Worm (Caenorhabditis elegans) whole organism, L2 larva: ENCODE data around the gene T07E3.2.

Source experiments
- C34F6.9 ChIP-seq: fragments of 150-350 bp; optimal IDR thresholded peaks from 2 replicates; lab custom pipeline; 2014; ENCODE audit warnings: missing biosample characterization, missing genetic modification characterization
- F13H6.1 ChIP-seq: sonication (generic microtip); optimal IDR thresholded peaks from 2 replicates; lab custom pipeline; 2016; ENCODE audit warnings: missing genetic modification characterization, missing compliant biosample characterization
- R02D3.7 ChIP-seq: fragments of 150-350 bp; optimal IDR thresholded peaks from 2 replicates; lab custom pipeline; 2014; ENCODE audit warnings: missing biosample characterization, missing genetic modification characterization
- Y55F3AM.14 ChIP-seq: fragments of 200-800 bp; sonication (Bioruptor generic); optimal IDR thresholded peaks from 2 replicates; lab custom pipeline; 2018; ENCODE audit warnings: mild to moderate bottlenecking, missing genetic modification characterization, missing compliant biosample characterization
- ZK546.5 ChIP-seq: sonication (generic microtip); optimal IDR thresholded peaks from 2 replicates; lab custom pipeline; 2017; ENCODE audit warnings: missing biosample characterization, missing genetic modification characterization
- aly-2 ChIP-seq: fragments of 150-350 bp; optimal IDR thresholded peaks from 2 replicates; lab custom pipeline; 2014; ENCODE audit warnings: missing biosample characterization, missing genetic modification characterization
- ama-1 ChIP-seq: fragments of 150-350 bp; optimal IDR thresholded peaks from 2 replicates; lab custom pipeline; 2018; ENCODE audit warnings: inconsistent platforms
- blmp-1 ChIP-seq: sonication (generic microtip); optimal IDR thresholded peaks from 2 replicates; lab custom pipeline; 2017; ENCODE audit warnings: missing genetic modification characterization, mild to moderate bottlenecking, missing compliant biosample characterization, antibody characterized with exemption, moderate library complexity; ENCODE audit not compliant: insufficient read depth
- ceh-16 ChIP-seq: fragments of 150-350 bp; optimal IDR thresholded peaks from 2 replicates; lab custom pipeline; 2014; ENCODE audit warnings: missing biosample characterization, missing genetic modification characterization
- ceh-82 ChIP-seq: fragments of 150-350 bp; optimal IDR thresholded peaks from 2 replicates; lab custom pipeline; 2014; ENCODE audit warnings: missing biosample characterization, missing genetic modification characterization
- crh-2 ChIP-seq: sonication (generic microtip); optimal IDR thresholded peaks from 2 replicates; lab custom pipeline; 2017; ENCODE audit warnings: missing biosample characterization, missing genetic modification characterization
- dmd-4 ChIP-seq: sonication (generic microtip); optimal IDR thresholded peaks from 2 replicates; lab custom pipeline; 2017; ENCODE audit warnings: missing biosample characterization, missing genetic modification characterization
- egl-27 ChIP-seq: sonication (generic microtip); optimal IDR thresholded peaks from 3 replicates; lab custom pipeline; 2017; ENCODE audit warnings: missing biosample characterization, missing genetic modification reagents, missing genetic modification characterization
- elt-1 ChIP-seq: fragments of 150-350 bp; optimal IDR thresholded peaks from 2 replicates; lab custom pipeline; 2014; ENCODE audit warnings: missing biosample characterization, missing genetic modification characterization
- fos-1 ChIP-seq: fragments of 150-350 bp; optimal IDR thresholded peaks from 2 replicates; lab custom pipeline; 2014; ENCODE audit warnings: missing biosample characterization, missing genetic modification characterization
- gmeb-1 ChIP-seq: fragments of 150-350 bp; optimal IDR thresholded peaks from 2 replicates; lab custom pipeline; 2014; ENCODE audit warnings: missing biosample characterization, missing genetic modification characterization
- lin-11 ChIP-seq: fragments of 150-350 bp; sonication (generic microtip); optimal IDR thresholded peaks from 2 replicates; lab custom pipeline; 2014; ENCODE audit warnings: missing biosample characterization, missing genetic modification characterization, inconsistent platforms, mixed read lengths
- lin-13 ChIP-seq: fragments of 150-350 bp; optimal IDR thresholded peaks from 2 replicates; lab custom pipeline; 2014; ENCODE audit warnings: missing biosample characterization, missing genetic modification reagents, missing genetic modification characterization
- lin-39 ChIP-seq: fragments of 150-350 bp; optimal IDR thresholded peaks from 2 replicates; lab custom pipeline; 2014; ENCODE audit warnings: missing biosample characterization, missing genetic modification reagents, missing genetic modification characterization
- lsy-2 ChIP-seq, 2 experiments: fragments of 150-350 bp in 1 of 2; sonication (generic microtip) in 1 of 2; optimal IDR thresholded peaks; 2 replicates each; lab custom pipeline; 2014 to 2017; ENCODE audit warnings: missing biosample characterization in 2 of 2, missing genetic modification characterization in 2 of 2
- mab-5 ChIP-seq: fragments of 150-350 bp; optimal IDR thresholded peaks from 2 replicates; lab custom pipeline; 2014; ENCODE audit warnings: missing biosample characterization, missing genetic modification characterization
- mbf-1 ChIP-seq: sonication (generic microtip); optimal IDR thresholded peaks from 2 replicates; lab custom pipeline; 2017; ENCODE audit warnings: missing biosample characterization, missing genetic modification characterization
- mdl-1 ChIP-seq, 2 experiments: fragments of 150-350 bp in 1 of 2; sonication (generic microtip) in 1 of 2; optimal IDR thresholded peaks; 2 replicates each; lab custom pipeline; 2017; ENCODE audit warnings: missing biosample characterization in 2 of 2, missing genetic modification characterization in 2 of 2
- nhr-12 ChIP-seq: fragments of 150-350 bp; optimal IDR thresholded peaks from 2 replicates; lab custom pipeline; 2014; ENCODE audit warnings: missing biosample characterization, missing genetic modification characterization
- nhr-129 ChIP-seq: fragments of 150-350 bp; optimal IDR thresholded peaks from 2 replicates; lab custom pipeline; 2014; ENCODE audit warnings: missing biosample characterization, missing genetic modification characterization
- nhr-23 ChIP-seq: fragments of 150-350 bp; optimal IDR thresholded peaks from 2 replicates; lab custom pipeline; 2014; ENCODE audit warnings: missing biosample characterization, missing genetic modification reagents, missing genetic modification characterization
- nhr-237 ChIP-seq: fragments of 150-350 bp; optimal IDR thresholded peaks from 2 replicates; lab custom pipeline; 2014; ENCODE audit warnings: missing biosample characterization, missing genetic modification characterization
- nhr-25 ChIP-seq: fragments of 150-350 bp; sonication (generic microtip); optimal IDR thresholded peaks from 3 replicates; lab custom pipeline; 2014; ENCODE audit warnings: missing biosample characterization, missing genetic modification characterization
- nhr-6 ChIP-seq: fragments of 150-350 bp; optimal IDR thresholded peaks from 2 replicates; lab custom pipeline; 2014; ENCODE audit warnings: missing biosample characterization, missing genetic modification characterization
- nhr-77 ChIP-seq: fragments of 150-350 bp; optimal IDR thresholded peaks from 2 replicates; lab custom pipeline; 2014; ENCODE audit warnings: missing biosample characterization, missing genetic modification characterization
- peb-1 ChIP-seq: fragments of 150-350 bp; optimal IDR thresholded peaks from 2 replicates; lab custom pipeline; 2014; ENCODE audit warnings: missing biosample characterization, missing genetic modification characterization
- sem-4 ChIP-seq: fragments of 150-350 bp; optimal IDR thresholded peaks from 2 replicates; lab custom pipeline; 2014; ENCODE audit warnings: missing biosample characterization, missing genetic modification reagents, missing genetic modification characterization
- skn-1 ChIP-seq: sonication (generic microtip); optimal IDR thresholded peaks from 2 replicates; lab custom pipeline; 2017; ENCODE audit warnings: missing biosample characterization, missing genetic modification characterization
- sma-3 ChIP-seq: sonication (generic microtip); optimal IDR thresholded peaks from 2 replicates; lab custom pipeline; 2016; ENCODE audit warnings: missing genetic modification reagents, missing genetic modification characterization, missing compliant biosample characterization
- sma-9 ChIP-seq, 2 experiments: fragments of 150-350 bp in 1 of 2; sonication (generic microtip) in 1 of 2; optimal IDR thresholded peaks; 2 replicates each; lab custom pipeline; 2014 to 2016; ENCODE audit warnings: missing genetic modification characterization in 2 of 2, mild to moderate bottlenecking in 1 of 2, missing biosample characterization in 1 of 2, missing compliant biosample characterization in 1 of 2, missing genetic modification reagents in 1 of 2, moderate library complexity in 1 of 2
- unc-39 ChIP-seq: fragments of 150-350 bp; optimal IDR thresholded peaks from 2 replicates; lab custom pipeline; 2014; ENCODE audit warnings: missing biosample characterization, missing genetic modification characterization
- unc-55 ChIP-seq: fragments of 150-350 bp; sonication (generic microtip); optimal IDR thresholded peaks from 3 replicates; lab custom pipeline; 2014; ENCODE audit warnings: missing biosample characterization, missing genetic modification reagents, missing genetic modification characterization
- unc-62 ChIP-seq: fragments of 150-350 bp; optimal IDR thresholded peaks from 2 replicates; lab custom pipeline; 2014; ENCODE audit warnings: missing biosample characterization, missing genetic modification reagents, missing genetic modification characterization
- zag-1 ChIP-seq: fragments of 150-350 bp; optimal IDR thresholded peaks from 2 replicates; lab custom pipeline; 2014; ENCODE audit warnings: missing biosample characterization, missing genetic modification characterization
- ztf-11 ChIP-seq: sonication (generic microtip); optimal IDR thresholded peaks from 2 replicates; lab custom pipeline; 2017; ENCODE audit warnings: missing biosample characterization, missing genetic modification characterization

The T07E3.2 gene

ce11 chrIII:6869268-6869667, 37.2 kb upstream of the T07E3.2 start, which contains the start of the genes cra-1 and kbp-1 (continued):
- TF ChIP-seq dmd-4 (tag; lab: Kevin White, UChicago) (no peak), ceh-16 (no peak), unc-39 (no peak), zag-1 (tag; lab: Kevin White, UChicago) (no peak), nhr-12 (no peak), ZK546.5 (tag; lab: Kevin White, UChicago) (no peak), nhr-25 (tag; lab: Kevin White, UChicago) (no peak), peb-1 (no peak), elt-1 (tag; lab: Kevin White, UChicago) (no peak), unc-62 (GFP tag; lab: Kevin White, UChicago) (no peak), lin-11 (no peak), crh-2 (tag; lab: Kevin White, UChicago) (peak; percentile 8), ztf-11 (tag; lab: Kevin White, UChicago) (no peak), egl-27 (tag; lab: Kevin White, UChicago) (no peak), mdl-1 (tag; optimal IDR thresholded peaks at IDR 0.05; lab: Kevin White, UChicago) (no peak)

DNA sequence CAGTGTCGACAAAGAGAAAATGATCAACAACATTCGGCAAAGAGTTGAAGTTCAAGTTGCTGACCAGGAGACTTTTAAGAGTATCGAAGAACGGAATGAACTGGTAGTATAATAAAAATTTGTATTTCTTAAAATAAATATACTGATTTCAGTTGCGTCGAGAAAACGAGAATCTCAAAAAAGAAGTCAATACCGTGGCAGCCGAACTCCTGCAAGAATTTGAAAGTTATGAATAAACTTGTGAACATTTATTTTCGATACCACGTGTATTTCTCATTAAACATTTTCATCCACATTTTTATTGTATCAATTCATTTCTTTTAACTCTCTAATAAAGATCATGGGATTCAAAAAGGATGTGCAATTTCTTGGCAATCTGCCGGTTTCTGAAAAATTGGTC, 36.5 kb upstream of the T07E3.2 start, which contains the start of gene K04C2.8:
Gene K04C2.8, plus strand, starts transcription at position 301 of the 400 bp plus-strand sequence.
- TF ChIP-seq ZK546.5 (tag; lab: Kevin White, UChicago) (no peak), nhr-237 (tag; lab: Kevin White, UChicago) (no peak), Y55F3AM.14 (GFP tag; lab: Kevin White, UChicago) (no peak), fos-1 (tag; lab: Kevin White, UChicago) (no peak), nhr-12 (no peak), sem-4 (no peak), dmd-4 (tag; lab: Kevin White, UChicago) (no peak), nhr-129 (no peak), ztf-11 (tag; lab: Kevin White, UChicago) (no peak), unc-39 (no peak), lin-39 (no peak), mbf-1 (no peak), crh-2 (tag; lab: Kevin White, UChicago) (no peak), sma-3 (no peak), nhr-23 (tag; lab: Kevin White, UChicago) (no peak), mab-5 (tag; lab: Kevin White, UChicago) (no peak), egl-27 (tag; lab: Kevin White, UChicago) (no peak), skn-1 (tag; lab: Kevin White, UChicago) (no peak), nhr-77 (tag; lab: Kevin White, UChicago) (no peak), blmp-1 (tag; lab: Kevin White, UChicago) (no peak)

ce11 chrIII:6871067-6871466, 35.4 kb upstream of the T07E3.2 start:
- TF ChIP-seq unc-62 (GFP tag; lab: Kevin White, UChicago) (no peak), gmeb-1 (tag; lab: Kevin White, UChicago) (no peak), peb-1 (no peak), lsy-2 (tag; optimal IDR thresholded peaks at IDR 0.05; lab: Kevin White, UChicago) (peak in 1 of 2 experiments; percentile 47), skn-1 (tag; lab: Kevin White, UChicago) (no peak), unc-39 (no peak), Y55F3AM.14 (GFP tag; lab: Kevin White, UChicago) (no peak), nhr-129 (peak; percentile 69), sma-9 (GFP tag; optimal IDR thresholded peaks at IDR 0.05; lab: Kevin White, UChicago) (peak; percentile 34), sma-9 (tag; optimal IDR thresholded peaks at IDR 0.05; lab: Kevin White, UChicago) (no peak), blmp-1 (tag; lab: Kevin White, UChicago) (no peak), ceh-82 (no peak), mbf-1 (no peak), sem-4 (no peak), lin-11 (no peak), unc-55 (GFP tag; lab: Kevin White, UChicago) (no peak), nhr-237 (tag; lab: Kevin White, UChicago) (no peak), nhr-77 (tag; lab: Kevin White, UChicago) (no peak), zag-1 (tag; lab: Kevin White, UChicago) (no peak), ceh-16 (no peak), F13H6.1 (tag; lab: Kevin White, UChicago) (peak; percentile 24), C34F6.9 (tag; lab: Kevin White, UChicago) (peak; percentile 12)

DNA sequence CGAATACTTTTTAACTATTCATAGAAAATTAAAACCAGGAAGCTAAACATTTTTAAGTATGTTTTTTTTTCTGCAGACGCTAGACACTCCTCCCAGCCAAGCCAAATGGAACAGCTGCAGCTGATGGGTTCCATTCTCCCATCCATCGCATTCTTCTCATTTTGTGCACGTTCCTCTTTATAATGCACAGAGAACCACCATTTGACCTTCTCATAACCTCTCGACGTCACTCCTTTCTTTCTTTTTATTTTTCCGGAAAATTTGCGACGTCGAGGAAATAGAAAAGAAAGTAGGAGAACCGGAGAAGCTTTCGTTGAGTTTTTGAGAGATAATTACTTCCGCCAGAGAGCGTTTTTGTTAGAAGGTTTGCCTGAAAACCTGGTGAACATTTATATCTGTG, 34.8 kb upstream of the T07E3.2 start:
- peak; percentile 23 for TF ChIP-seq sem-4
- TF ChIP-seq lin-13, result peak; percentile 27
- TF ChIP-seq R02D3.7 (tag; lab: Kevin White, UChicago), result no peak
- TF ChIP-seq mdl-1 (tag; optimal IDR thresholded peaks at IDR 0.05; lab: Kevin White, UChicago), result no peak
- TF ChIP-seq nhr-6, result no peak
- peak; percentile 27 for TF ChIP-seq sma-9 (GFP tag; optimal IDR thresholded peaks at IDR 0.05; lab: Kevin White, UChicago)
- TF ChIP-seq sma-9 (tag; optimal IDR thresholded peaks at IDR 0.05; lab: Kevin White, UChicago), result no peak
- peak in 1 of 2 experiments; percentile 23 for TF ChIP-seq lsy-2 (tag; optimal IDR thresholded peaks at IDR 0.05; lab: Kevin White, UChicago)
- no peak for TF ChIP-seq lin-39
- TF ChIP-seq ama-1 (lab: Kevin White, UChicago), result peak; percentile 66
- TF ChIP-seq nhr-129, result peak; percentile 37
- TF ChIP-seq aly-2 (tag; lab: Kevin White, UChicago), result no peak
- peak; percentile 25 for TF ChIP-seq C34F6.9 (tag; lab: Kevin White, UChicago)
- no peak for TF ChIP-seq blmp-1 (tag; lab: Kevin White, UChicago)
- peak; percentile 40 for TF ChIP-seq F13H6.1 (tag; lab: Kevin White, UChicago)
